Worm (Caenorhabditis elegans) whole organism, L3 larva: Measurements from ENCODE around the gene Y39E4B.10.

Experiments used
- ZK546.5 ChIP-seq: sonication (generic microtip); optimal IDR thresholded peaks from 2 replicates; lab custom pipeline; 2017; ENCODE audit warnings: missing biosample characterization, missing genetic modification characterization
- elt-1 ChIP-seq: fragments of 150-350 bp; optimal IDR thresholded peaks from 2 replicates; lab custom pipeline; 2014; ENCODE audit warnings: missing biosample characterization, missing genetic modification characterization
- elt-3 ChIP-seq, 3 experiments: fragments of 150-350 bp in 1 of 3; sonication (generic microtip) in 2 of 3; optimal IDR thresholded peaks; 2 replicates in 2 of 3; 4 replicates in 1 of 3; lab custom pipeline; 2014 to 2017; ENCODE audit warnings: missing biosample characterization in 3 of 3, missing genetic modification characterization in 3 of 3
- jun-1 ChIP-seq: fragments of 150-350 bp; optimal IDR thresholded peaks from 2 replicates; lab custom pipeline; 2014; ENCODE audit warnings: missing biosample characterization, missing genetic modification reagents, missing genetic modification characterization
- nhr-237 ChIP-seq: fragments of 150-350 bp; optimal IDR thresholded peaks from 2 replicates; lab custom pipeline; 2014; ENCODE audit warnings: missing biosample characterization, missing genetic modification characterization
- nhr-67 ChIP-seq: fragments of 150-350 bp; optimal IDR thresholded peaks from 2 replicates; lab custom pipeline; 2014; ENCODE audit warnings: missing biosample characterization, missing genetic modification characterization
- nhr-76 ChIP-seq: fragments of 150-350 bp; sonication (generic microtip); optimal IDR thresholded peaks from 5 replicates; lab custom pipeline; 2014; ENCODE audit warnings: missing biosample characterization, missing genetic modification characterization
- pha-4 ChIP-seq: fragments of 150-350 bp; optimal IDR thresholded peaks from 2 replicates; lab custom pipeline; 2014; ENCODE audit warnings: missing biosample characterization, missing genetic modification reagents, missing genetic modification characterization
- snpc-4 ChIP-seq: fragments of 150-350 bp; optimal IDR thresholded peaks from 2 replicates; lab custom pipeline; 2014; ENCODE audit warnings: missing biosample characterization, missing genetic modification characterization
- unc-39 ChIP-seq: sonication (generic microtip); optimal IDR thresholded peaks from 4 replicates; lab custom pipeline; 2017; ENCODE audit warnings: missing biosample characterization, missing genetic modification characterization
- unc-62 ChIP-seq: fragments of 150-350 bp; sonication (generic microtip); optimal IDR thresholded peaks from 4 replicates; lab custom pipeline; 2014; ENCODE audit warnings: missing biosample characterization, missing genetic modification reagents, missing genetic modification characterization
- zag-1 ChIP-seq: fragments of 150-350 bp; optimal IDR thresholded peaks from 2 replicates; lab custom pipeline; 2014; ENCODE audit warnings: missing biosample characterization, missing genetic modification characterization
- ztf-11 ChIP-seq: fragments of 150-350 bp; optimal IDR thresholded peaks from 2 replicates; lab custom pipeline; 2014; ENCODE audit warnings: missing biosample characterization, missing genetic modification characterization

- TF ChIP-seq snpc-4 (tag; lab: Kevin White, UChicago) = no peak
- no peak for TF ChIP-seq unc-62
- no peak for TF ChIP-seq ztf-11 (tag; lab: Kevin White, UChicago)
- TF ChIP-seq unc-39 = no peak
- no peak for TF ChIP-seq ZK546.5
- no peak for TF ChIP-seq elt-1 (tag; lab: Kevin White, UChicago)
- TF ChIP-seq pha-4 (tag; lab: Kevin White, UChicago) = no peak
- no peak for TF ChIP-seq nhr-76 (tag; lab: Kevin White, UChicago)
- TF ChIP-seq jun-1 (tag; lab: Kevin White, UChicago) = no peak
- TF ChIP-seq nhr-67 = no peak
- TF ChIP-seq elt-3 (tag; optimal IDR thresholded peaks at IDR 0.05; lab: Kevin White, UChicago) = no peak
- no peak for TF ChIP-seq nhr-237 (tag; lab: Kevin White, UChicago)
- no peak for TF ChIP-seq zag-1 (tag; lab: Kevin White, UChicago)
These were observed 48.7 kb downstream of the Y39E4B.10 start for ce11 chrIII:13103980-13104379.
